Fruit fly (Drosophila melanogaster): ENCODE data around the gene CG9922.
A peak's percentile ranks its signal among the peaks of the same experiment; 100 is the strongest.

dm6 chr3R:14026212-14026952 is 9.8 kb downstream of the CG9922 start:
- TF ChIP-seq vnd (GFP tag; IDR thresholded peaks at IDR 0.05; ENCODE audit: partially characterized antibody) (no peak), lab (GFP tag; optimal IDR thresholded peaks at IDR 0.05) (no peak), hkb (optimal IDR thresholded peaks at IDR 0.05) (no peak), hkb (GFP tag; IDR thresholded peaks at IDR 0.05) (no peak), CG3726 (GFP tag; IDR thresholded peaks at IDR 0.05) (no peak), Chrac-16 (GFP tag; optimal IDR thresholded peaks at IDR 0.05) (no peak), lov (optimal IDR thresholded peaks at IDR 0.05) (no peak), lov (GFP tag; IDR thresholded peaks at IDR 0.05) (no peak), CG4854 (GFP tag; optimal IDR thresholded peaks at IDR 0.05) (no peak), nmo (GFP tag; optimal IDR thresholded peaks at IDR 0.05) (peak; percentile 5), Lim3 (GFP tag; IDR thresholded peaks at IDR 0.05) (no peak), twi (tag; optimal IDR thresholded peaks at IDR 0.05) (no peak)
